Fruit fly (Drosophila melanogaster) whole organism, wandering third instar larva: ENCODE measurements around the gene ttk.

Source experiments
- Abd-B ChIP-seq: fragments of >200 bp; optimal IDR thresholded peaks from 2 replicates; lab custom pipeline; 2017; ENCODE audit warnings: missing biosample characterization, missing genetic modification characterization
- CG9705 ChIP-seq: fragments of 200-800 bp; sonication (Bioruptor generic); optimal IDR thresholded peaks from 2 replicates; lab custom pipeline; 2018; ENCODE audit warnings: missing biosample characterization, mild to moderate bottlenecking, missing genetic modification characterization
- CrebA ChIP-seq: fragments of 200-800 bp; sonication (Bioruptor generic); optimal IDR thresholded peaks from 2 replicates; lab custom pipeline; 2016; ENCODE audit warnings: missing biosample characterization, mild to moderate bottlenecking, missing genetic modification characterization, borderline replicate concordance
- Dfd ChIP-seq: fragments of >200 bp; optimal IDR thresholded peaks from 2 replicates; lab custom pipeline; 2017; ENCODE audit warnings: missing biosample characterization, missing genetic modification characterization
- Dif ChIP-seq: fragments of 200-275, 200-300 bp; sonication (Bioruptor generic); optimal IDR thresholded peaks from 2 replicates; lab custom pipeline; 2018; ENCODE audit warnings: missing biosample characterization, missing genetic modification characterization; ENCODE audit not compliant: partially characterized antibody
- GATAd ChIP-seq: sonication (Bioruptor generic); optimal IDR thresholded peaks from 2 replicates; lab custom pipeline; 2016; ENCODE audit warnings: missing biosample characterization, missing genetic modification characterization
- HLH106 ChIP-seq: fragments of 200-800 bp; optimal IDR thresholded peaks from 3 replicates; lab custom pipeline; 2019; ENCODE audit warnings: missing biosample characterization, mild to moderate bottlenecking, missing genetic modification characterization, moderate library complexity
- Hnf4 ChIP-seq: fragments of 200-800 bp; sonication (Bioruptor generic); optimal IDR thresholded peaks from 2 replicates; lab custom pipeline; 2016; ENCODE audit warnings: missing biosample characterization, mild to moderate bottlenecking, missing genetic modification characterization
- Hr78 ChIP-seq: fragments of >200 bp; optimal IDR thresholded peaks from 2 replicates; lab custom pipeline; 2017; ENCODE audit warnings: missing biosample characterization, missing genetic modification characterization
- Jra ChIP-seq: sonication (Bioruptor generic); optimal IDR thresholded peaks from 2 replicates; lab custom pipeline; 2016; ENCODE audit warnings: missing biosample characterization, missing genetic modification characterization
- Mio ChIP-seq: sonication (Bioruptor generic); optimal IDR thresholded peaks from 2 replicates; lab custom pipeline; 2016; ENCODE audit warnings: missing biosample characterization, missing genetic modification characterization
- Myc ChIP-seq: fragments of >200 bp; optimal IDR thresholded peaks from 2 replicates; lab custom pipeline; 2017
- N ChIP-seq: fragments of >200 bp; optimal IDR thresholded peaks from 2 replicates; lab custom pipeline; 2018; ENCODE audit warnings: missing biosample characterization, missing external identifiers, missing genetic modification characterization
- OdsH ChIP-seq: fragments of 200-800 bp; sonication (Bioruptor generic); optimal IDR thresholded peaks from 2 replicates; lab custom pipeline; 2016; ENCODE audit warnings: missing biosample characterization, mild to moderate bottlenecking, missing genetic modification characterization
- Rel ChIP-seq, 2 experiments: fragments of 200-800 bp; sonication (Bioruptor generic) in 1 of 2; optimal IDR thresholded peaks; 2 replicates in 1 of 2; 3 replicates in 1 of 2; lab custom pipeline; 2016 to 2019; ENCODE audit warnings: mild to moderate bottlenecking in 2 of 2, missing biosample characterization in 2 of 2, missing genetic modification characterization in 2 of 2, moderate library complexity in 1 of 2
- Sp1 ChIP-seq: fragments of 200-800 bp; sonication (Bioruptor generic); optimal IDR thresholded peaks from 3 replicates; lab custom pipeline; 2019; ENCODE audit warnings: missing biosample characterization, mild to moderate bottlenecking, missing genetic modification characterization, moderate library complexity
- Vsx2 ChIP-seq: fragments of 200-300, 225-300 bp; sonication (Bioruptor generic); optimal IDR thresholded peaks from 2 replicates; lab custom pipeline; 2018; ENCODE audit warnings: missing biosample characterization, missing genetic modification characterization; ENCODE audit not compliant: partially characterized antibody
- br ChIP-seq: fragments of 200-800 bp; sonication (Bioruptor generic); optimal IDR thresholded peaks from 2 replicates; lab custom pipeline; 2016; ENCODE audit warnings: missing biosample characterization, missing genetic modification characterization
- brk ChIP-seq: fragments of 200-800 bp; sonication (Bioruptor generic); optimal IDR thresholded peaks from 2 replicates; lab custom pipeline; 2016; ENCODE audit warnings: missing biosample characterization, mild to moderate bottlenecking, missing genetic modification characterization
- dl ChIP-seq, 2 experiments: fragments of 175-275, 200-275 bp in 1 of 2; fragments of 200-275 bp in 1 of 2; sonication (Bioruptor generic); optimal IDR thresholded peaks; lab custom pipeline; 2018; ENCODE audit warnings: mild to moderate bottlenecking in 2 of 2, missing biosample characterization in 2 of 2, missing genetic modification characterization in 2 of 2, moderate library complexity in 2 of 2; ENCODE audit not compliant: partially characterized antibody in 2 of 2, insufficient read depth in 1 of 2
- dmrt93B ChIP-seq: fragments of 200-800 bp; sonication (Bioruptor generic); optimal IDR thresholded peaks from 2 replicates; lab custom pipeline; 2018; ENCODE audit warnings: missing biosample characterization, mild to moderate bottlenecking, missing genetic modification characterization
- dsf ChIP-seq: sonication (Bioruptor generic); optimal IDR thresholded peaks from 2 replicates; lab custom pipeline; 2016; ENCODE audit warnings: missing biosample characterization, missing genetic modification characterization, borderline replicate concordance
- ey ChIP-seq: fragments of 200-800 bp; sonication (Bioruptor generic); optimal IDR thresholded peaks from 2 replicates; lab custom pipeline; 2016; ENCODE audit warnings: missing biosample characterization, missing genetic modification characterization
- foxo ChIP-seq, 2 experiments: fragments of 200-800 bp; sonication (Bioruptor generic); optimal IDR thresholded peaks; 2 replicates in 1 of 2; 3 replicates in 1 of 2; lab custom pipeline; 2016 to 2017; ENCODE audit warnings: missing biosample characterization in 2 of 2, missing genetic modification characterization in 2 of 2
- fru ChIP-seq: fragments of 200-800 bp; sonication (Bioruptor generic); optimal IDR thresholded peaks from 3 replicates; lab custom pipeline; 2016; ENCODE audit warnings: missing biosample characterization, mild to moderate bottlenecking, missing genetic modification characterization
- h ChIP-seq: fragments of 200-800 bp; sonication (Bioruptor generic); optimal IDR thresholded peaks from 3 replicates; lab custom pipeline; 2016; ENCODE audit warnings: missing biosample characterization, mild to moderate bottlenecking, missing genetic modification characterization
- jim ChIP-seq: fragments of 175-275, 200-325 bp; sonication (Bioruptor generic); optimal IDR thresholded peaks from 2 replicates; lab custom pipeline; 2016; ENCODE audit warnings: missing biosample characterization, mild to moderate bottlenecking, missing genetic modification characterization
- lola ChIP-seq: fragments of >200 bp; optimal IDR thresholded peaks from 2 replicates; lab custom pipeline; 2017; ENCODE audit warnings: missing biosample characterization, missing genetic modification characterization
- pan ChIP-seq: fragments of >200 bp; optimal IDR thresholded peaks from 2 replicates; lab custom pipeline; 2017
- psq ChIP-seq: fragments of 200-800 bp; sonication (Bioruptor generic); optimal IDR thresholded peaks from 3 replicates; lab custom pipeline; 2017; ENCODE audit warnings: missing biosample characterization, mild to moderate bottlenecking, missing genetic modification characterization, moderate library complexity
- rgr ChIP-seq: fragments of 200-800 bp; sonication (Bioruptor generic); optimal IDR thresholded peaks from 3 replicates; lab custom pipeline; 2016; ENCODE audit warnings: missing biosample characterization, mild to moderate bottlenecking, missing genetic modification characterization
- sage ChIP-seq: fragments of 200-800 bp; sonication (Bioruptor generic); optimal IDR thresholded peaks from 2 replicates; lab custom pipeline; 2016; ENCODE audit warnings: missing biosample characterization, mild to moderate bottlenecking, missing genetic modification characterization
- sv ChIP-seq: fragments of 200-800 bp; sonication (Bioruptor generic); optimal IDR thresholded peaks from 3 replicates; lab custom pipeline; 2016; ENCODE audit warnings: missing biosample characterization, missing genetic modification characterization
- tai ChIP-seq: sonication (Bioruptor generic); optimal IDR thresholded peaks from 2 replicates; lab custom pipeline; 2016; ENCODE audit warnings: missing biosample characterization, missing genetic modification characterization
- usp ChIP-seq: fragments of >200 bp; optimal IDR thresholded peaks from 2 replicates; lab custom pipeline; 2017; ENCODE audit warnings: missing biosample characterization, missing genetic modification characterization
- woc ChIP-seq: sonication (Bioruptor generic); optimal IDR thresholded peaks from 2 replicates; lab custom pipeline; 2016; ENCODE audit warnings: missing biosample characterization, mild to moderate bottlenecking, missing genetic modification characterization

The ttk gene

DNA sequence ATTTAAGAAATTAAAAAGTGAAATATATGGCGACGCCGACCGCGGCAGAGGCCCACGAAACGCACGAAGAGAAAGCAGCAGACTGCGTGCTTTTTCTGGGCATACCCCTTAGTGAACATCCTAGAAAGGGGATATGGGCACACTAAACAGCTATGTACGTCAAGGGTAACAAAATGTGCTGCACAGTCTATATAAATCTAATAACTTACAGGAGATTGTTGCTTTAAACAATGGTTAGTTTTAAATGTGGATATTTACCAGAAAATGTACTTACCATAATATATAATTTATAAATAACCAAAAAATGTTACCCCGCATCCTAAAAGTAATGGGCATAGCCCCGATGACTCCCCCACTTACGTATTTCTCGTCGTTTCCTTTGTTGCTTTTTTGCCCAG lies 4.5 kb downstream of the ttk start:
- TF ChIP-seq psq (GFP tag; lab: Kevin White, UChicago) (peak; percentile 48), Dif (GFP tag; lab: Kevin White, UChicago) (no peak), woc (GFP tag; lab: Kevin White, UChicago) (peak; percentile 39), Mio (GFP tag; lab: Kevin White, UChicago) (no peak), Dfd (GFP tag; lab: Kevin White, UChicago) (no peak), HLH106 (tag; lab: Kevin White, UChicago) (peak; percentile 37), fru (GFP tag; lab: Kevin White, UChicago) (peak; percentile 49), Sp1 (GFP tag; lab: Kevin White, UChicago) (peak; percentile 25), Rel (GFP tag; optimal IDR thresholded peaks at IDR 0.05; lab: Kevin White, UChicago) (no peak), Rel (tag; optimal IDR thresholded peaks at IDR 0.05; lab: Kevin White, UChicago) (no peak), sv (GFP tag; lab: Kevin White, UChicago) (no peak), rgr (GFP tag; lab: Kevin White, UChicago) (peak; percentile 35), h (GFP tag; lab: Kevin White, UChicago) (peak; percentile 42), Abd-B (no peak), br (GFP tag; lab: Kevin White, UChicago) (no peak), ey (peak; percentile 18), Hnf4 (GFP tag; lab: Kevin White, UChicago) (no peak), CrebA (GFP tag; lab: Kevin White, UChicago) (no peak), sage (peak; percentile 19), jim (no peak), foxo (GFP tag; optimal IDR thresholded peaks at IDR 0.05; lab: Kevin White, UChicago) (peak in 1 of 2 experiments; percentile 46), OdsH (GFP tag; lab: Kevin White, UChicago) (peak; percentile 41), GATAd (GFP tag; lab: Kevin White, UChicago) (no peak), Hr78 (no peak), Jra (GFP tag; lab: Kevin White, UChicago) (no peak), tai (GFP tag; lab: Kevin White, UChicago) (no peak), dsf (GFP tag; lab: Kevin White, UChicago) (no peak), usp (GFP tag; lab: Kevin White, UChicago) (no peak), N (GFP tag; lab: Kevin White, UChicago) (no peak)

DNA sequence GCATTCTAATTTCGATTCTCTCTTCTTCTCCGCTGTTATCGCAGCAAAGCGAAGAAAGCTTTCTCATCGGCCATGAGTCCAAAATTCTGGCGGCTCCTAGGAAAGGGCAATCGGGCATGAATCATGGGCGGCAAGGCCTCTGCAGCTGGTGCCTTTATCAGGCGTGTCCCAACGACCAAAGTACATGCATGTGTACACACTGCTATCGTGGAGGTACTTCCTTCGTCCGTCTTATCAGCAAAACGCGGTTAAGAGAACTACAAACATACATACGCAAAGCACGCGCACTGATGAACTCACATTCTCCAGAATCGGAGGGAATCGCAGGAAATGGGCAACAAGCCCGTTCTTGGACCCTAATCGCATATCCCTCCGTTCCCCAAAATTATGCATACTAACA lies 5.3 kb downstream of the ttk start:
- TF ChIP-seq brk (GFP tag; lab: Kevin White, UChicago) (no peak), sv (GFP tag; lab: Kevin White, UChicago) (no peak), GATAd (GFP tag; lab: Kevin White, UChicago) (no peak), rgr (GFP tag; lab: Kevin White, UChicago) (no peak), Sp1 (GFP tag; lab: Kevin White, UChicago) (no peak), Hr78 (no peak), Hnf4 (GFP tag; lab: Kevin White, UChicago) (no peak), dmrt93B (GFP tag; lab: Kevin White, UChicago) (no peak), foxo (GFP tag; optimal IDR thresholded peaks at IDR 0.05; lab: Kevin White, UChicago) (no peak), Dif (GFP tag; lab: Kevin White, UChicago) (no peak), lola (GFP tag; lab: Kevin White, UChicago) (no peak), pan (lab: Kevin White, UChicago) (no peak), br (GFP tag; lab: Kevin White, UChicago) (no peak), CG9705 (GFP tag; lab: Kevin White, UChicago) (no peak), N (GFP tag; lab: Kevin White, UChicago) (no peak), Myc (lab: Kevin White, UChicago) (no peak)
- TF ChIP-seq, all 38 proteins: peak for 0

DNA sequence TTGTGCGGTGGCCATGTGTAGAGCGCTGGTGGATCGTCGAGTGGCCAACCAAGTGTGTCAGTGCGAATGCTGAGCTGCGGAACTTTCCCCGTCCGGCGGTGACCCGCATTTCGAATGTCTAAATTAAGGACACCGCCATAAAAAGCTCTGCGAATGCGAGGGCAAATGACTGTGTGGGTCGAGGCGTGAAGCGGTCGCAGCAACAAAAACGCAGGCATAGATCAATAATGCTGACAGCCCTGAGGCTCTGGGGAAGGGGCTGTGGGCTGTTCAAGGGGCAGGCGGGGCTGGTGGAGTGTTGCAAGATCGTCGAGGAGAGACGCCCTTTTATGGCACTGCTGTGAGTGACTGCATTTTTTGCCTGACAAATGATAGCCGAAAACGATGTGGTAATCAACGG lies 5.8 kb downstream of the ttk start:
- TF ChIP-seq brk (GFP tag; lab: Kevin White, UChicago) (no peak), Jra (GFP tag; lab: Kevin White, UChicago) (no peak), sv (GFP tag; lab: Kevin White, UChicago) (no peak), woc (GFP tag; lab: Kevin White, UChicago) (no peak), dl (GFP tag; optimal IDR thresholded peaks at IDR 0.05; lab: Kevin White, UChicago; ENCODE audit: insufficient read depth in 1 of 2, partially characterized antibody in 2 of 2) (no peak), Vsx2 (GFP tag; lab: Kevin White, UChicago) (no peak), usp (GFP tag; lab: Kevin White, UChicago) (no peak), OdsH (GFP tag; lab: Kevin White, UChicago) (no peak), Hnf4 (GFP tag; lab: Kevin White, UChicago) (no peak), br (GFP tag; lab: Kevin White, UChicago) (no peak), N (GFP tag; lab: Kevin White, UChicago) (no peak), Dif (GFP tag; lab: Kevin White, UChicago) (no peak)
